ENCODE assay signal across 2 fruit fly cellular contexts in the genomic region with DNA sequence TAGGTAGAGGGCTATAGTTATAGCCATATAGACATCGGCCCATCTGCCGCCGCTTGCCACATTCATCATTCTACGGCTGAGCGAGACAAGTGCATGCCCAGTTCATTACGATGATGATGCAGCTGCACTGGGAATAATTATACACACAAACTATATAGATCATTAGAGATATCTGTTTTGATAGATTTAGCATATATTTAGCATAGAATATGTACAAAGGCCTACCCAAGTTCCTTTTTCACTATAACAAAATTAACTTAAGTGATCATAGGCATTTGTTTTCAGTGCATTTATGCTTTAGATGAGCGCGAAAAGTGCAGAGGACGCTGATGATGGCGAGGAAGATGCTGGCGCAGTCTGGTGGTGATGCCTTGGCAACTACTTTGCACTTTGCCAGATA.
TF ChIP-seq lines count a peak whose summit lies in the region.

No protein-coding gene starts in this region.

TF ChIP-seq in whole organism, embryonic, 481 proteins besides CTCF, POLR2A, EP300 and RAD21 (continued from another document):
- TF ChIP-seq nmo (GFP tag; optimal IDR thresholded peaks at IDR 0.05; lab: Kevin White, UChicago) (peak; percentile 25), Ssrp (tag; optimal IDR thresholded peaks at IDR 0.05; lab: Kevin White, UChicago) (peak; percentile 1), sens (GFP tag; lab: Kevin White, UChicago) (peak; percentile 83), ken (GFP tag; IDR thresholded peaks at IDR 0.05; lab: Robert Waterston, UW) (no peak), CG17829 (tag; optimal IDR thresholded peaks at IDR 0.05; lab: Kevin White, UChicago) (no peak), zf30C (GFP tag; optimal IDR thresholded peaks at IDR 0.05; lab: Kevin White, UChicago) (no peak), CG1603 (tag; optimal IDR thresholded peaks at IDR 0.05; lab: Kevin White, UChicago) (peak; percentile 41), dmrt11E (tag; optimal IDR thresholded peaks at IDR 0.05; lab: Kevin White, UChicago) (peak; percentile 33), Doc2 (GFP tag; IDR thresholded peaks at IDR 0.05; lab: Robert Waterston, UW) (no peak), CHES-1-like (GFP tag; optimal IDR thresholded peaks at IDR 0.05; lab: Kevin White, UChicago) (no peak), unpg (GFP tag; optimal IDR thresholded peaks at IDR 0.05; lab: Kevin White, UChicago) (peak; percentile 29), CG11695 (GFP tag; IDR thresholded peaks at IDR 0.05; lab: Robert Waterston, UW) (no peak), nom (GFP tag; optimal IDR thresholded peaks at IDR 0.05; lab: Kevin White, UChicago) (peak; percentile 71), CG7556 (GFP tag; optimal IDR thresholded peaks at IDR 0.05; lab: Kevin White, UChicago) (no peak), CG14710 (tag; optimal IDR thresholded peaks at IDR 0.05; lab: Kevin White, UChicago) (peak; percentile 5), bsh (GFP tag; optimal IDR thresholded peaks at IDR 0.05; lab: Kevin White, UChicago) (peak; percentile 62 to 80), Med (GFP tag; lab: Kevin White, UChicago) (peak; percentile 60), D (optimal IDR thresholded peaks at IDR 0.05; lab: Kevin White, UChicago) (no peak), D (GFP tag; optimal IDR thresholded peaks at IDR 0.05; lab: Kevin White, UChicago) (peak; percentile 5)

TF ChIP-seq in whole organism, prepupa, 60 proteins besides CTCF, POLR2A, EP300 and RAD21 (continued from another document):
- TF ChIP-seq pdm3 (GFP tag; optimal IDR thresholded peaks at IDR 0.05; lab: Kevin White, UChicago) (peak; percentile 83), CG8119 (GFP tag; IDR thresholded peaks at IDR 0.05; lab: Robert Waterston, UW) (peak; percentile 85), achi (GFP tag; optimal IDR thresholded peaks at IDR 0.05; lab: Kevin White, UChicago) (peak; percentile 82), CG6854 (GFP tag; optimal IDR thresholded peaks at IDR 0.05; lab: Kevin White, UChicago) (no peak), esn (GFP tag; optimal IDR thresholded peaks at IDR 0.05; lab: Kevin White, UChicago) (peak; percentile 14), Eip78C (GFP tag; lab: Kevin White, UChicago) (peak; percentile 95), CG34406 (GFP tag; optimal IDR thresholded peaks at IDR 0.05; lab: Kevin White, UChicago) (peak; percentile 59), ss (GFP tag; optimal IDR thresholded peaks at IDR 0.05; lab: Kevin White, UChicago) (peak; percentile 75 to 85), dsx (GFP tag; optimal IDR thresholded peaks at IDR 0.05; lab: Kevin White, UChicago; ENCODE audit: poor library complexity, severe bottlenecking) (peak; percentile 84), Sox14 (GFP tag; optimal IDR thresholded peaks at IDR 0.05; lab: Kevin White, UChicago) (peak; percentile 81), Eip93F (GFP tag; optimal IDR thresholded peaks at IDR 0.05; lab: Kevin White, UChicago) (no peak), acj6 (GFP tag; optimal IDR thresholded peaks at IDR 0.05; lab: Kevin White, UChicago) (peak; percentile 81), dac (GFP tag; optimal IDR thresholded peaks at IDR 0.05; lab: Kevin White, UChicago) (peak; percentile 30), Hr4 (GFP tag; optimal IDR thresholded peaks at IDR 0.05; lab: Kevin White, UChicago) (peak; percentile 81), CG32006 (GFP tag; optimal IDR thresholded peaks at IDR 0.05; lab: Kevin White, UChicago) (peak; percentile 80), CG31627 (GFP tag; optimal IDR thresholded peaks at IDR 0.05; lab: Kevin White, UChicago) (peak; percentile 26), Blimp-1 (GFP tag; optimal IDR thresholded peaks at IDR 0.05; lab: Kevin White, UChicago) (no peak), Lpt (GFP tag; optimal IDR thresholded peaks at IDR 0.05; lab: Kevin White, UChicago) (peak; percentile 81), CG11762 (GFP tag; optimal IDR thresholded peaks at IDR 0.05; lab: Kevin White, UChicago; ENCODE audit: insufficient read depth) (peak; percentile 65), CG1621 (tag; optimal IDR thresholded peaks at IDR 0.05; lab: Kevin White, UChicago) (peak; percentile 90), CG9139 (GFP tag; optimal IDR thresholded peaks at IDR 0.05; lab: Kevin White, UChicago) (peak; percentile 85), vri (GFP tag; optimal IDR thresholded peaks at IDR 0.05; lab: Kevin White, UChicago) (no peak), CG6808 (GFP tag; optimal IDR thresholded peaks at IDR 0.05; lab: Kevin White, UChicago) (peak; percentile 89), Ets96B (tag; optimal IDR thresholded peaks at IDR 0.05; lab: Kevin White, UChicago) (peak; percentile 93), fd85E (GFP tag; optimal IDR thresholded peaks at IDR 0.05; lab: Kevin White, UChicago) (no peak), CG11902 (GFP tag; optimal IDR thresholded peaks at IDR 0.05; lab: Kevin White, UChicago) (peak; percentile 22), Hr39 (GFP tag; optimal IDR thresholded peaks at IDR 0.05; lab: Kevin White, UChicago) (peak; percentile 28), CG8632 (GFP tag; optimal IDR thresholded peaks at IDR 0.05; lab: Kevin White, UChicago) (peak; percentile 55), CG11294 (GFP tag; IDR thresholded peaks at IDR 0.05; lab: Robert Waterston, UW) (peak; percentile 67; the same call in 1 of the 2 replicates), CG15336 (GFP tag; IDR thresholded peaks at IDR 0.05; lab: Robert Waterston, UW) (peak; percentile 88), fd59A (GFP tag; optimal IDR thresholded peaks at IDR 0.05; lab: Kevin White, UChicago) (peak; percentile 88), salr (GFP tag; optimal IDR thresholded peaks at IDR 0.05; lab: Kevin White, UChicago) (peak; percentile 85 to 87), svp (GFP tag; lab: Kevin White, UChicago) (peak; percentile 7), lz (GFP tag; optimal IDR thresholded peaks at IDR 0.05; lab: Kevin White, UChicago) (peak; percentile 12), net (GFP tag; optimal IDR thresholded peaks at IDR 0.05; lab: Kevin White, UChicago) (peak; percentile 76), CG6163 (GFP tag; IDR thresholded peaks at IDR 0.05; lab: Robert Waterston, UW) (peak; percentile 95), Met (GFP tag; optimal IDR thresholded peaks at IDR 0.05; lab: Kevin White, UChicago) (peak; percentile 21), eg (GFP tag; IDR thresholded peaks at IDR 0.05; lab: Robert Waterston, UW) (peak; percentile 89)
TF ChIP-seq in whole organism, prepupa: peak in this region for 49.
